Worm (Caenorhabditis elegans): Measurements from ENCODE around the gene pas-7.

- TF ChIP-seq nhr-12 (tag; optimal IDR thresholded peaks at IDR 0.05) (no peak), zag-1 (tag; optimal IDR thresholded peaks at IDR 0.05) (no peak), elt-3 (tag; optimal IDR thresholded peaks at IDR 0.05) (no peak)
Observed at ce11 chrII:10051485-10051884, 48.2 kb downstream of the pas-7 start.

Data from whole organism, L3 larva.